Worm (Caenorhabditis elegans) whole organism, midembryonic: ENCODE data around the gene C39D10.11.

Experiments used
- flt-1 ChIP-seq: fragments of 200-800 bp; sonication (Bioruptor generic); IDR thresholded peaks from 2 replicates; pipeline ENCODE4 v1.3.6; 2022; ENCODE audit warnings: missing genetic modification characterization, missing compliant biosample characterization
- klf-2 ChIP-seq: fragments of 200-800 bp; sonication (Bioruptor generic); conservative IDR thresholded peaks from 2 replicates; pipeline ENCODE4 v1.3.6; 2022; ENCODE audit warnings: missing genetic modification reagents, missing genetic modification characterization, missing compliant biosample characterization
- med-1 ChIP-seq: sonication (generic microtip); optimal IDR thresholded peaks from 2 replicates; lab custom pipeline; 2017; ENCODE audit warnings: missing genetic modification characterization, mild to moderate bottlenecking, missing compliant biosample characterization, antibody characterized with exemption, missing genetic modification reagents; ENCODE audit not compliant: insufficient read depth
- tab-1 ChIP-seq: fragments of 200-800 bp; sonication (Bioruptor generic); IDR thresholded peaks from 2 replicates; pipeline ENCODE4 v1.3.6; 2022; ENCODE audit warnings: missing genetic modification characterization, missing compliant biosample characterization
- ztf-23 ChIP-seq: fragments of 200-800 bp; sonication (Bioruptor generic); IDR thresholded peaks from 2 replicates; pipeline ENCODE4 v1.3.6; 2022; ENCODE audit warnings: missing genetic modification reagents, missing genetic modification characterization, missing compliant biosample characterization

ce11 chrX:7925134-7925533 lies 22.1 kb downstream of the C39D10.11 start, which contains the start of gene zig-4:
- TF ChIP-seq flt-1 (no peak), tab-1 (GFP tag; lab: Robert Waterston, UW) (no peak), ztf-23 (GFP tag; lab: Robert Waterston, UW) (no peak), klf-2 (GFP tag; lab: Robert Waterston, UW) (no peak), med-1 (GFP tag; lab: Kevin White, UChicago) (no peak)
